Worm (Caenorhabditis elegans): ENCODE measurements around the gene adr-2.

- TF ChIP-seq fos-1 (tag; optimal IDR thresholded peaks at IDR 0.05) (peak; percentile 18), unc-62 (GFP tag; optimal IDR thresholded peaks at IDR 0.05) (no peak)
Measured at ce11 chrIII:7277228-7277627, 44.5 kb upstream of the adr-2 start, which contains the start of the genes spot-1 and B0361.11.
